Worm (Caenorhabditis elegans) whole organism, late embryonic: ENCODE data around the gene C15C8.6.

Experiments used
- K09A11.1 ChIP-seq: sonication (generic microtip); optimal IDR thresholded peaks from 2 replicates; lab custom pipeline; 2017; ENCODE audit warnings: antibody characterized with exemption, mild to moderate bottlenecking, missing genetic modification characterization, missing compliant biosample characterization; ENCODE audit not compliant: insufficient read depth
- ceh-24 ChIP-seq: sonication (generic microtip); optimal IDR thresholded peaks from 2 replicates; lab custom pipeline; 2016; ENCODE audit warnings: mild to moderate bottlenecking, missing genetic modification characterization, missing compliant biosample characterization
- ceh-9 ChIP-seq: sonication (generic microtip); optimal IDR thresholded peaks from 2 replicates; lab custom pipeline; 2016; ENCODE audit warnings: mild to moderate bottlenecking, missing genetic modification characterization, inconsistent platforms, missing compliant biosample characterization
- dmd-4 ChIP-seq: sonication (generic microtip); optimal IDR thresholded peaks from 2 replicates; lab custom pipeline; 2016; ENCODE audit warnings: borderline replicate concordance, missing genetic modification characterization, missing compliant biosample characterization
- pha-2 ChIP-seq: sonication (generic microtip); optimal IDR thresholded peaks from 2 replicates; lab custom pipeline; 2017; ENCODE audit warnings: mild to moderate bottlenecking, missing genetic modification characterization, missing compliant biosample characterization
- pqm-1 ChIP-seq: sonication (generic microtip); optimal IDR thresholded peaks from 2 replicates; lab custom pipeline; 2016; ENCODE audit warnings: missing genetic modification characterization, missing compliant biosample characterization
- pros-1 ChIP-seq: fragments of 150-350 bp; optimal IDR thresholded peaks from 2 replicates; lab custom pipeline; 2014; ENCODE audit warnings: missing biosample characterization, missing genetic modification reagents, missing genetic modification characterization
- sox-2 ChIP-seq: fragments of 200-800 bp; sonication (Bioruptor generic); IDR thresholded peaks from 2 replicates; pipeline ENCODE4 v1.3.6; 2022; ENCODE audit warnings: missing genetic modification reagents, missing genetic modification characterization, missing compliant biosample characterization
- ttx-3 ChIP-seq: sonication (generic microtip); optimal IDR thresholded peaks from 2 replicates; lab custom pipeline; 2016; ENCODE audit warnings: missing genetic modification reagents, missing genetic modification characterization, missing compliant biosample characterization
- unc-42 ChIP-seq: sonication (generic microtip); optimal IDR thresholded peaks from 2 replicates; lab custom pipeline; 2016; ENCODE audit warnings: missing genotype, missing genetic modification characterization, missing compliant biosample characterization
- zip-5 ChIP-seq: sonication (generic microtip); optimal IDR thresholded peaks from 2 replicates; lab custom pipeline; 2016; ENCODE audit warnings: missing genetic modification characterization, missing compliant biosample characterization

DNA sequence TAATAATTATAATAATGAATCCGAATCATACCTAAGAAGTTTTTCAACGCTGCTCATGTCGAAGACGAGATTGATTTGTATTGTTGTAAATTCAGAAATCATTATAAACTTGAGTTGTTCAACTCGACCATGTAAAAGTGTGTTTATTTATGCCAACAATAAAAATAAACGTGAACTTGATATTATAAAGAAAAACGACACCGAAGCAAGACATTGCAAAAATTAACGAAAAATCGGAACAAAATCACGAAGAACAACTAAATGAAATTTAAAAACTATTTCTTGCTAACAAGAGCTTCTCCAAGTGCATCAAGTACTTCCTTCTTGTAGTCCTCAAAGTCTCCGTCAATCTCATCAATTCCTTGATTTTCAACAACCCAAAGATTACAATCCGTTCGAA lies 9.6 kb upstream of the C15C8.6 start, which contains the start of gene F18E2.15:
- TF ChIP-seq pqm-1: no peak
- no peak for TF ChIP-seq pha-2 (tag; lab: Kevin White, UChicago)
- no peak for TF ChIP-seq K09A11.1 (tag; lab: Kevin White, UChicago)
- no peak for TF ChIP-seq sox-2 (GFP tag; lab: Robert Waterston, UW)
- no peak for TF ChIP-seq pros-1 (tag; lab: Kevin White, UChicago)
- no peak for TF ChIP-seq ceh-24 (tag; lab: Kevin White, UChicago)
- TF ChIP-seq dmd-4 (tag; lab: Kevin White, UChicago): no peak
- no peak for TF ChIP-seq ceh-9 (tag; lab: Kevin White, UChicago)
- TF ChIP-seq zip-5 (tag; lab: Kevin White, UChicago): no peak
- TF ChIP-seq ttx-3 (tag; lab: Kevin White, UChicago): no peak
- TF ChIP-seq unc-42: no peak
